Worm (Caenorhabditis elegans) whole organism, mixed stage, embryonic: ENCODE data around the gene Y66H1A.8.

Experiments used
- ces-1 ChIP-seq: fragments of 150-350 bp; optimal IDR thresholded peaks from 2 replicates; lab custom pipeline; 2014; ENCODE audit warnings: missing biosample characterization, missing genetic modification reagents, missing genetic modification characterization
- elt-3 ChIP-seq: fragments of 150-350 bp; optimal IDR thresholded peaks from 2 replicates; lab custom pipeline; 2014; ENCODE audit warnings: missing biosample characterization, missing genetic modification characterization
- snpc-4 ChIP-seq: fragments of 150-350 bp; optimal IDR thresholded peaks from 2 replicates; lab custom pipeline; 2014; ENCODE audit warnings: missing biosample characterization, missing genetic modification characterization
- unc-39 ChIP-seq: fragments of 150-350 bp; optimal IDR thresholded peaks from 2 replicates; lab custom pipeline; 2014; ENCODE audit warnings: missing biosample characterization, missing genetic modification characterization
- unc-62 ChIP-seq: fragments of 150-350 bp; optimal IDR thresholded peaks from 2 replicates; lab custom pipeline; 2014; ENCODE audit warnings: missing biosample characterization, missing genetic modification reagents, missing genetic modification characterization

ce11 chrIV:426597-426996, 28.1 kb downstream of the Y66H1A.8 start:
- TF ChIP-seq snpc-4 (no peak), elt-3 (tag; lab: Kevin White, UChicago) (no peak), unc-39 (no peak), unc-62 (no peak), ces-1 (GFP tag; lab: Kevin White, UChicago) (no peak)
